Fruit fly (Drosophila melanogaster): ENCODE measurements around the gene CG44532.

The CG44532 gene

dm6 chrX:9201866-9202681, 40.2 kb downstream of the CG44532 start (continued):
- TF ChIP-seq gfzf (GFP tag; optimal IDR thresholded peaks at IDR 0.05) (no peak), pho (GFP tag; optimal IDR thresholded peaks at IDR 0.05) (no peak), Eip74EF (GFP tag; optimal IDR thresholded peaks at IDR 0.05) (peak in 1 of 2 experiments; percentile 31), CG12236 (GFP tag; optimal IDR thresholded peaks at IDR 0.05) (no peak), CG6254 (GFP tag; optimal IDR thresholded peaks at IDR 0.05) (no peak), CG4328 (GFP tag; optimal IDR thresholded peaks at IDR 0.05) (peak; percentile 43), ssp (GFP tag; IDR thresholded peaks at IDR 0.05) (peak; percentile 55), CG7839 (tag; optimal IDR thresholded peaks at IDR 0.05) (peak; percentile 81), bowl (GFP tag; IDR thresholded peaks at IDR 0.05) (peak; percentile 58; the same call in 1 of the 2 replicates), fru (optimal IDR thresholded peaks at IDR 0.05) (no peak), Fer3 (tag; optimal IDR thresholded peaks at IDR 0.05) (peak; percentile 87), phol (tag; optimal IDR thresholded peaks at IDR 0.05) (peak; percentile 52), CG13894 (tag; optimal IDR thresholded peaks at IDR 0.05) (peak; percentile 82), Bteb2 (GFP tag; optimal IDR thresholded peaks at IDR 0.05) (no peak), fd96Cb (tag; optimal IDR thresholded peaks at IDR 0.05) (peak; percentile 39), Ets97D (GFP tag; optimal IDR thresholded peaks at IDR 0.05) (no peak), HLH4C (GFP tag; IDR thresholded peaks at IDR 0.05; ENCODE audit: partially characterized antibody) (no peak), Atf6 (GFP tag; IDR thresholded peaks at IDR 0.05) (peak; percentile 88), zen (tag; optimal IDR thresholded peaks at IDR 0.05) (no peak), MESR4 (GFP tag; optimal IDR thresholded peaks at IDR 0.05) (no peak), ara (GFP tag; IDR thresholded peaks at IDR 0.05) (no peak), Optix (GFP tag; IDR thresholded peaks at IDR 0.05) (peak; percentile 45; the same call in 1 of the 3 replicates), Stat92E (GFP tag; optimal IDR thresholded peaks at IDR 0.05) (no peak), CG4424 (GFP tag; optimal IDR thresholded peaks at IDR 0.05) (peak; percentile 43), gem (tag; optimal IDR thresholded peaks at IDR 0.05) (peak; percentile 80), CG12071 (GFP tag; optimal IDR thresholded peaks at IDR 0.05) (peak; percentile 60), sr (GFP tag; IDR thresholded peaks at IDR 0.05) (0 out of 3 replicates have a peak, but pooled peaks have one; percentile 54), dysf (GFP tag; IDR thresholded peaks at IDR 0.05) (peak; percentile 91), CG9437 (GFP tag; optimal IDR thresholded peaks at IDR 0.05) (peak; percentile 51), CG12104 (GFP tag; optimal IDR thresholded peaks at IDR 0.05) (peak; percentile 43), ATbp (GFP tag; optimal IDR thresholded peaks at IDR 0.05) (peak; percentile 19), CG31441 (GFP tag; IDR thresholded peaks at IDR 0.05) (peak; percentile 67), CG1233 (GFP tag; optimal IDR thresholded peaks at IDR 0.05) (peak; percentile 58), wor (GFP tag; IDR thresholded peaks at IDR 0.05) (no peak), corto (GFP tag; optimal IDR thresholded peaks at IDR 0.05) (no peak), CG11723 (GFP tag; optimal IDR thresholded peaks at IDR 0.05) (peak; percentile 51), Poxn (GFP tag; IDR thresholded peaks at IDR 0.05) (peak; percentile 65; the same call in 1 of the 2 replicates), CG18619 (GFP tag; optimal IDR thresholded peaks at IDR 0.05) (peak; percentile 71), CG11560 (tag; IDR thresholded peaks at IDR 0.05) (peak; percentile 79), CG11504 (tag; optimal IDR thresholded peaks at IDR 0.05) (peak; percentile 64), CkIIα-i1 (GFP tag; IDR thresholded peaks at IDR 0.05) (peak; percentile 54; the same call in 1 of the 2 replicates), CG13624 (GFP tag; optimal IDR thresholded peaks at IDR 0.05) (peak; percentile 18), YL-1 (GFP tag; optimal IDR thresholded peaks at IDR 0.05) (no peak), gcm2 (GFP tag; optimal IDR thresholded peaks at IDR 0.05) (no peak), amos (GFP tag; IDR thresholded peaks at IDR 0.05; ENCODE audit: partially characterized antibody) (no peak), HLH3B (GFP tag; IDR thresholded peaks at IDR 0.05) (peak; percentile 67), sqz (GFP tag; optimal IDR thresholded peaks at IDR 0.05) (no peak), CG11695 (GFP tag; IDR thresholded peaks at IDR 0.05) (peak; percentile 58), CG3407 (GFP tag; optimal IDR thresholded peaks at IDR 0.05) (no peak)
